Worm (Caenorhabditis elegans): ENCODE measurements around the gene fnip-2.
A peak's percentile ranks its signal among the peaks of the same experiment; 100 is the strongest.

The fnip-2 gene

DNA sequence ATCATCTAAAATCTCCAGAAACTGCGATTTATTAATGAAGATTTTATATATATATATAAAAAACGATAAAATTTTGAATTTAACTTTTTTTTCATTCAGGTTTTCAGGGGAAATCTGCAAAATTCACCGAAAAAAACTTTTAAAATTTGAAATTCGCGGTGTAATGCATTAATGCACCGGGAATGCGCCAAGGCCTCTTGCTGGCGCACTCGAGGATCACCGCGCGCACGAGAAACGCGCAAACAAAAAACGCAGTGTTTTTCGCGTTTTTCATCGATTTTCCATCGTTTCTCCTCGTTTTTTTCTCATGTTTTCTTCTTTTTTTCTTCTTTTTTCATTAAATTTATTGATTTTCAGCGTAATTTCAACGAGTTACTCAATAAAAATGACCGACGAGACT, 45.1 kb upstream of the fnip-2 start, which contains the start of gene hrpu-2 (continued):
- peak in 1 of 2 experiments; percentile 63 for TF ChIP-seq hif-1 (tag; optimal IDR thresholded peaks at IDR 0.05)
- peak; percentile 52; the same call in 1 of the 2 replicates for TF ChIP-seq arid-1 (GFP tag; conservative IDR thresholded peaks at IDR 0.05)
- peak; percentile 87 for TF ChIP-seq lin-38 (GFP tag; IDR thresholded peaks at IDR 0.05)
- peak; percentile 98 for TF ChIP-seq dpl-1 (GFP tag; optimal IDR thresholded peaks at IDR 0.05)
- peak; percentile 83 for TF ChIP-seq zfp-3 (GFP tag; conservative IDR thresholded peaks at IDR 0.05)
- TF ChIP-seq fkh-10 (GFP tag; optimal IDR thresholded peaks at IDR 0.05): peak; percentile 41
- TF ChIP-seq spr-3 (GFP tag; optimal IDR thresholded peaks at IDR 0.05): peak; percentile 62
- TF ChIP-seq mep-1 (tag; optimal IDR thresholded peaks at IDR 0.05): peak; percentile 83
- peak; percentile 9 for TF ChIP-seq nhr-77 (tag; optimal IDR thresholded peaks at IDR 0.05)
- TF ChIP-seq tag-97 (GFP tag; IDR thresholded peaks at IDR 0.05): no peak
- TF ChIP-seq daf-8 (GFP tag; IDR thresholded peaks at IDR 0.05): no peak
- TF ChIP-seq hmg-1.1 (GFP tag; IDR thresholded peaks at IDR 0.05): peak; percentile 78
- no peak for TF ChIP-seq mxl-3 (GFP tag; optimal IDR thresholded peaks at IDR 0.05)
- TF ChIP-seq jun-1 (tag; optimal IDR thresholded peaks at IDR 0.05): peak; percentile 58
- TF ChIP-seq mes-2 (tag; optimal IDR thresholded peaks at IDR 0.05; ENCODE audit: poor library complexity, severe bottlenecking): peak; percentile 92
- TF ChIP-seq rbr-2 (tag; optimal IDR thresholded peaks at IDR 0.05): peak; percentile 79
- TF ChIP-seq F49E8.2 (tag; optimal IDR thresholded peaks at IDR 0.05; ENCODE audit: borderline replicate concordance): peak; percentile 49
- TF ChIP-seq spr-1 (tag; optimal IDR thresholded peaks at IDR 0.05): peak; percentile 65
- TF ChIP-seq lin-13 (GFP tag; optimal IDR thresholded peaks at IDR 0.05): peak; percentile 85
- TF ChIP-seq Y48G9A.11 (GFP tag; IDR thresholded peaks at IDR 0.05): peak; percentile 42; the same call in 1 of the 2 replicates
- TF ChIP-seq pha-4 (GFP tag; IDR thresholded peaks at IDR 0.05): peak; percentile 67; the same call in 1 of the 2 replicates
- no peak for TF ChIP-seq pha-4 (tag; optimal IDR thresholded peaks at IDR 0.05)
- peak; percentile 49; the same call in 1 of the 2 replicates for TF ChIP-seq vab-7 (GFP tag; IDR thresholded peaks at IDR 0.05)
- peak; percentile 49 for TF ChIP-seq nhr-28 (tag; optimal IDR thresholded peaks at IDR 0.05)
- TF ChIP-seq nhr-11 (tag; optimal IDR thresholded peaks at IDR 0.05): peak; percentile 38

DNA sequence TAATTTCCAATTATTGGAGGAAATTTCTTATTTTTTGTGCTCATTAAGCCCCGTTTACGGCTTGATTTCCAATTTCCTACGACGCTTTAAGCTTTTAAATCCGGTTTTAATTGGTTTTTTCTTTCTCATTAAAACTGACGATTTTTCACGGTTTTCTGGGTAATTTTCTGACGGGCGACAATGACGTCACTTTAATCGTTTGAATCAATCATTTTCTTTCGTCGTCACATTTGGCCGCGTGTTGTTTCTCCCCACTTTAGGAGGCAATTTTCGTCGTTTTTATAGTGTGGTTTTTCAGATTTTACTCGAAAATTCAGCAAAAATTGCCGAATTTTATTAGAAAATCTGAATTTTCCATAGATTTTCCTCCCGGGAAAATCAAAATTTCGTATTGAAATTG, 29.6 kb upstream of the fnip-2 start:
- TF ChIP-seq gei-8 (GFP tag; optimal IDR thresholded peaks at IDR 0.05): no peak
- TF ChIP-seq nhr-28 (tag; optimal IDR thresholded peaks at IDR 0.05): peak; percentile 26
- TF ChIP-seq nhr-102 (tag; optimal IDR thresholded peaks at IDR 0.05): no peak
- peak in 1 of 2 experiments; percentile 5 for TF ChIP-seq lsy-2 (tag; optimal IDR thresholded peaks at IDR 0.05)

DNA sequence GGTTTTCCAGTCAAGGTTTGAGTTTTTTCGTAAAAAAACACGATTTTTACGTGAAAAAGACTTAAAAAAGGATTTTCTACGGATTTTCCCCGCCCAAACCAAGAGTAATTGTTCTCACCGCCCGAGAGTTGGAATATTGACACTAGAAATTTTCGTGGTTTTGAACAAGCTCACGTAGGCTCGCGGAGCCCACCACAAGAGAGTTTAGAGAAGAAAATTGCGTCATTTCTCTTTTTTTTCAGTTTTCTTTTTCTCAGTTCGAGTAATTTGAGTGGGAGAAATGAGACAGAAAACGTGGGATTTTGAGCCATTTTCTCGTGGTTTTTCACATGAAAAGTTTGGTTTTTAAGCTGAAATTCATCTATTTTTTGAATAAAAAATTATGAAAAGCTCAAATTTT, 29.1 kb upstream of the fnip-2 start:
- TF ChIP-seq unc-62 (GFP tag; optimal IDR thresholded peaks at IDR 0.05 in 1 of 2): peak in 1 of 2 experiments; percentile 68
- TF ChIP-seq unc-62 (tag; optimal IDR thresholded peaks at IDR 0.05): no peak
- TF ChIP-seq jun-1 (tag; optimal IDR thresholded peaks at IDR 0.05): no peak
- TF ChIP-seq hif-1 (tag; optimal IDR thresholded peaks at IDR 0.05): peak in 1 of 2 experiments; percentile 79

DNA sequence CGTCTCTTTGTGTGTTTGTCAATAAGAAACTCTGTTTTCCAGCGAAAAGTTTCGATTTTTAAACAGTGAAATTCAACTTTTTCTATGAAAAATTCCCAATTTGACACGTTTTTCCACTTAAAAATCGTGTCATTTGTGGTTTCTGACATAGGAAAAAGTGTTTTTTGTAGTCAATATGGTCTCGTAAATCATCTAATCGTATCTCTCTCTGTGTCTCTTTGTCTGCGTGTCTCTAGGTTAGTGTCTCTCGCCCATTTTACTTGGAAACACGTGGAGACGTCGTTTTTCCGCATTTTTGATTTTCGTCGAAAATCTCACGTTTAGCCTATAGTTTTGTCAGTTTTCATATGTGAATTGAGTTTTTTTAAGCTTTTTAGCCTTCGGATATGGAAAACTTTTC, 27.0 kb upstream of the fnip-2 start:
- no peak for TF ChIP-seq daf-12 (tag; optimal IDR thresholded peaks at IDR 0.05)
- TF ChIP-seq sdz-12 (GFP tag; optimal IDR thresholded peaks at IDR 0.05): no peak
- TF ChIP-seq gei-8 (GFP tag; optimal IDR thresholded peaks at IDR 0.05): no peak
- TF ChIP-seq nhr-10 (tag; optimal IDR thresholded peaks at IDR 0.05): no peak
- TF ChIP-seq dmd-9 (GFP tag; IDR thresholded peaks at IDR 0.05): no peak
- no peak for TF ChIP-seq Y75B8A.6 (GFP tag; IDR thresholded peaks at IDR 0.05)
- TF ChIP-seq F44E2.7 (GFP tag; IDR thresholded peaks at IDR 0.05): no peak
- TF ChIP-seq hlh-11 (tag; optimal IDR thresholded peaks at IDR 0.05): peak; percentile 19
- TF ChIP-seq saeg-2 (GFP tag; IDR thresholded peaks at IDR 0.05): no peak
- no peak for TF ChIP-seq D1046.2 (GFP tag; IDR thresholded peaks at IDR 0.05)
- TF ChIP-seq zfp-3 (GFP tag; conservative IDR thresholded peaks at IDR 0.05): no peak
- TF ChIP-seq dpl-1 (GFP tag; optimal IDR thresholded peaks at IDR 0.05): no peak
- TF ChIP-seq hmg-1.1 (GFP tag; IDR thresholded peaks at IDR 0.05): no peak
- no peak for TF ChIP-seq nhr-6 (tag; optimal IDR thresholded peaks at IDR 0.05)
- no peak for TF ChIP-seq madf-9 (GFP tag; conservative IDR thresholded peaks at IDR 0.05)
- no peak for TF ChIP-seq aha-1 (tag)
- TF ChIP-seq unc-62 (GFP tag; optimal IDR thresholded peaks at IDR 0.05 in 1 of 2): no peak
- no peak for TF ChIP-seq unc-62 (tag; optimal IDR thresholded peaks at IDR 0.05)
- TF ChIP-seq tag-97 (GFP tag; IDR thresholded peaks at IDR 0.05): no peak
- no peak for TF ChIP-seq lim-7 (GFP tag; IDR thresholded peaks at IDR 0.05)
- TF ChIP-seq daf-8 (GFP tag; IDR thresholded peaks at IDR 0.05): no peak
- TF ChIP-seq snpc-1.2 (GFP tag; IDR thresholded peaks at IDR 0.05): no peak
- no peak for TF ChIP-seq mxl-2 (GFP tag; conservative IDR thresholded peaks at IDR 0.05)
- no peak for TF ChIP-seq ces-1 (GFP tag; optimal IDR thresholded peaks at IDR 0.05)

All from whole organism, L4 larva.